Fruit fly (Drosophila melanogaster): ENCODE data around the gene mtsh.

DNA sequence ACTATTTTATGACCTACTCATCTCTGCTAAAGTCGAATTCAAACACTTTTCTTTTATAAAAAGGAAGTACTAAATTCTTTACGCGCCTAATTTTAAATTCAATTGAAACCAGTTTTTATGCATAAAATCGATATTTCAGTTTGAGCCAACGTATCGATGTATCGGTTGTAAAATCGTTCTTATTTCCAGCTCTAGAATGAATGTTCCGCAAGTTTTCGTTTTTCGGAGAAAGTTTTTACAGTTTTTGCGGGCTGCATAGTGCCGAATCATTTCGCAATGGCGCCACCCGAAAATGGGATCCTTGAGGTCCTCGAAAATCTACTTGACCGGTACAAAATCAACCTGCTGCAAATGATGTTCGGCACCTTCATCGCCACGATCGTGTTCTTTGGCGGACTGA, 14.3 kb downstream of the mtsh start, which contains the start of gene CG7840:
- no peak for TF ChIP-seq OdsH (GFP tag; optimal IDR thresholded peaks at IDR 0.05)
- no peak for TF ChIP-seq CG6854 (GFP tag; optimal IDR thresholded peaks at IDR 0.05)
- no peak for TF ChIP-seq CG6808 (GFP tag; optimal IDR thresholded peaks at IDR 0.05)
- TF ChIP-seq Blimp-1 (GFP tag; optimal IDR thresholded peaks at IDR 0.05): peak; percentile 14
